Worm (Caenorhabditis elegans) whole organism, L4/young adult: Measurements from ENCODE around the gene Y50D4B.4.

ENCODE experiments used
- W03F9.2 ChIP-seq: fragments of 150-350 bp; optimal IDR thresholded peaks from 2 replicates; lab custom pipeline; 2014; ENCODE audit warnings: missing biosample characterization, missing genetic modification characterization
- him-1 ChIP-seq: sonication (generic microtip); optimal IDR thresholded peaks from 2 replicates; lab custom pipeline; 2016; ENCODE audit warnings: missing genotype, missing genetic modification reagents, missing genetic modification characterization, missing compliant biosample characterization

DNA sequence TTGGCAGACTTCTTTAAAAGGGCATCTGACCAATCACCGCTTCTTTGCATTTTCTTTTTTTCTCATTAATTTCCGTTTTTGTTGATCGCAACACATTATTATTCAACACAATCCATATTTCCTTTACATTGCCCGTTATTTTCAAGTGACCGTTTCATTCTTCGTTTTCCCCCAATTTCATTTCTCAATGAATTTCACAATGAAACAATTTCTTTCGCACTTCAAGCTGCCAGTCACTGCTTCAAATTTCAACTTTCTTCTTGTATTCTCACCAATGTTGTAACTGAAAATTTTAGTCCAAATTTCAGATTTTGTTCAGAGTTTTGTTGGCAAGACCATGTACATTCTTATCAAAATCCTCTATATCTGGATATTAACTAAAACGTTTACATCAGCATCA, 49.0 kb downstream of the Y50D4B.4 start, which contains the start of gene cutl-22:
- TF ChIP-seq him-1 = no peak
- TF ChIP-seq W03F9.2 = no peak
